Fruit fly (Drosophila melanogaster) whole organism, embryonic: Measurements from ENCODE around the gene cana.
A peak's percentile ranks its signal among the peaks of the same experiment; 100 is the strongest.

Source experiments
- Ada2b ChIP-seq: fragments of 200-800 bp; sonication (Bioruptor generic); IDR thresholded peaks from 2 replicates; pipeline ENCODE4 v1.3.6; 2022; ENCODE audit warnings: missing biosample characterization, missing genetic modification characterization
- B-H2 ChIP-seq: fragments of 200-800 bp; sonication (Bioruptor generic); optimal IDR thresholded peaks from 2 replicates; lab custom pipeline; 2018; ENCODE audit warnings: missing biosample characterization, mild to moderate bottlenecking, missing genetic modification characterization
- CG10209 ChIP-seq: fragments of 200-800 bp; sonication (Bioruptor generic); optimal IDR thresholded peaks from 3 replicates; lab custom pipeline; 2017; ENCODE audit warnings: missing biosample characterization, mild to moderate bottlenecking, missing genetic modification characterization, missing genetic modification reagents
- CG11247 ChIP-seq: fragments of 200-800 bp; sonication (Bioruptor generic); IDR thresholded peaks from 2 replicates; pipeline ENCODE4 v1.3.6; 2022; ENCODE audit warnings: missing biosample characterization, missing genetic modification characterization
- CG14014 ChIP-seq: fragments of 200-800 bp; sonication (Bioruptor generic); IDR thresholded peaks from 2 replicates; pipeline ENCODE4 v1.3.6; 2022; ENCODE audit warnings: missing biosample characterization, missing genetic modification characterization
- CG14050 ChIP-seq: fragments of 200-800 bp; sonication (Bioruptor generic); IDR thresholded peaks from 3 replicates; pipeline ENCODE4 v1.3.6; 2022; ENCODE audit warnings: missing biosample characterization, missing genetic modification characterization
- CG15696 ChIP-seq: fragments of 200-800 bp; sonication (Bioruptor generic); optimal IDR thresholded peaks from 2 replicates; lab custom pipeline; 2019; ENCODE audit warnings: missing biosample characterization, mild to moderate bottlenecking, missing genetic modification characterization, moderate library complexity
- CG16815 ChIP-seq: fragments of 200-800 bp; sonication (Bioruptor generic); optimal IDR thresholded peaks from 3 replicates; lab custom pipeline; 2017; ENCODE audit warnings: missing biosample characterization, mild to moderate bottlenecking, missing genetic modification characterization
- CG16863 ChIP-seq: fragments of 200-800 bp; sonication (Bioruptor generic); optimal IDR thresholded peaks from 3 replicates; lab custom pipeline; 2016; ENCODE audit warnings: missing biosample characterization, missing genetic modification characterization
- CG17912 ChIP-seq: fragments of 200-800 bp; sonication (Bioruptor generic); optimal IDR thresholded peaks from 2 replicates; lab custom pipeline; 2018; ENCODE audit warnings: missing biosample characterization, mild to moderate bottlenecking, missing genetic modification characterization
- CG1792 ChIP-seq: fragments of 200-800 bp; sonication (Bioruptor generic); optimal IDR thresholded peaks from 2 replicates; lab custom pipeline; 2016; ENCODE audit warnings: missing biosample characterization, missing genetic modification characterization
- CG18619 ChIP-seq: fragments of 200-800 bp; sonication (Bioruptor generic); optimal IDR thresholded peaks from 3 replicates; lab custom pipeline; 2017; ENCODE audit warnings: missing biosample characterization, mild to moderate bottlenecking, missing genetic modification characterization
- CG31388 ChIP-seq: fragments of 200-800 bp; sonication (Bioruptor generic); optimal IDR thresholded peaks from 2 replicates; lab custom pipeline; 2016; ENCODE audit warnings: missing biosample characterization, missing genetic modification characterization
- CG5180 ChIP-seq: fragments of 200-800 bp; sonication (Bioruptor generic); optimal IDR thresholded peaks from 3 replicates; lab custom pipeline; 2017; ENCODE audit warnings: missing biosample characterization, missing genetic modification characterization, mild to moderate bottlenecking, moderate library complexity, missing genetic modification reagents
- CG6689 ChIP-seq: fragments of 200-800 bp; sonication (Bioruptor generic); IDR thresholded peaks from 2 replicates; pipeline ENCODE4 v1.3.6; 2022; ENCODE audit warnings: missing biosample characterization, missing genetic modification characterization
- CG6813 ChIP-seq: fragments of 200-800 bp; sonication (Bioruptor generic); optimal IDR thresholded peaks from 2 replicates; lab custom pipeline; 2017; ENCODE audit warnings: missing biosample characterization, missing genetic modification characterization, mild to moderate bottlenecking, moderate library complexity, missing genetic modification reagents
- CG7357 ChIP-seq: fragments of 200-800 bp; sonication (Bioruptor generic); IDR thresholded peaks from 3 replicates; pipeline ENCODE4 v1.3.6; 2022; ENCODE audit warnings: missing biosample characterization, missing genetic modification characterization
- CG7556 ChIP-seq: fragments of 200-800 bp; sonication (Bioruptor generic); optimal IDR thresholded peaks from 2 replicates; lab custom pipeline; 2017; ENCODE audit warnings: missing biosample characterization, mild to moderate bottlenecking, missing genetic modification characterization
- Drgx ChIP-seq: fragments of 200-800 bp; sonication (Bioruptor generic); IDR thresholded peaks from 2 replicates; pipeline ENCODE4 v1.3.6; 2022; ENCODE audit warnings: missing biosample characterization, missing genetic modification characterization
- H2.0 ChIP-seq: fragments of 200-800 bp; sonication (Bioruptor generic); IDR thresholded peaks from 2 replicates; pipeline ENCODE4 v1.3.6; 2022; ENCODE audit warnings: missing biosample characterization, missing genetic modification characterization
- Hey ChIP-seq: fragments of 200-800 bp; sonication (Bioruptor generic); optimal IDR thresholded peaks from 3 replicates; lab custom pipeline; 2018; ENCODE audit warnings: missing biosample characterization, mild to moderate bottlenecking, missing genetic modification characterization
- Lim3 ChIP-seq: fragments of 200-800 bp; sonication (Bioruptor generic); IDR thresholded peaks from 2 replicates; pipeline ENCODE4 v1.3.6; 2022; ENCODE audit warnings: missing biosample characterization, missing genetic modification characterization
- Med ChIP-seq: fragments of 200-800 bp; sonication (Bioruptor generic); peaks from one replicate; lab custom pipeline; 2016; ENCODE audit warnings: missing biosample characterization, missing genetic modification characterization, mild to moderate bottlenecking, inconsistent platforms, moderate library complexity
- Nf-YC ChIP-seq: fragments of 200-800 bp; optimal IDR thresholded peaks from 3 replicates; lab custom pipeline; 2019; ENCODE audit warnings: missing biosample characterization, mild to moderate bottlenecking, missing genetic modification characterization, moderate library complexity
- Optix ChIP-seq: fragments of 200-800 bp; sonication (Bioruptor generic); IDR thresholded peaks from 3 replicates; pipeline ENCODE4 v1.3.6; 2022; ENCODE audit warnings: missing biosample characterization, missing genetic modification characterization
- Pdp1 ChIP-seq, 2 experiments: fragments of 200-800 bp; sonication (Bioruptor generic); optimal IDR thresholded peaks; 3 replicates each; lab custom pipeline; 2016; ENCODE audit warnings: missing biosample characterization in 2 of 2, missing genetic modification characterization in 2 of 2, mild to moderate bottlenecking in 1 of 2, moderate library complexity in 1 of 2
- Ssrp ChIP-seq: fragments of 200-800 bp; sonication (Bioruptor generic); optimal IDR thresholded peaks from 2 replicates; lab custom pipeline; 2018; ENCODE audit warnings: missing biosample characterization, mild to moderate bottlenecking, missing genetic modification characterization, moderate library complexity
- abd-A ChIP-seq: fragments of 200-800 bp; sonication (Bioruptor generic); optimal IDR thresholded peaks from 3 replicates; lab custom pipeline; 2019; ENCODE audit warnings: missing biosample characterization, mild to moderate bottlenecking, missing genetic modification characterization, moderate library complexity
- az2 ChIP-seq: fragments of 200-800 bp; sonication (Bioruptor generic); optimal IDR thresholded peaks from 3 replicates; lab custom pipeline; 2016; ENCODE audit warnings: missing biosample characterization, missing genetic modification characterization
- bcd ChIP-seq: fragments of 200-800 bp; sonication (Bioruptor generic); optimal IDR thresholded peaks from 2 replicates; lab custom pipeline; 2017; ENCODE audit warnings: missing biosample characterization, mild to moderate bottlenecking, missing genetic modification characterization
- cato ChIP-seq: fragments of 200-800 bp; sonication (Bioruptor generic); optimal IDR thresholded peaks from 2 replicates; lab custom pipeline; 2016; ENCODE audit warnings: missing biosample characterization, missing genetic modification characterization, borderline replicate concordance
- cg ChIP-seq: fragments of 200-800 bp; sonication (Bioruptor generic); optimal IDR thresholded peaks from 3 replicates; lab custom pipeline; 2019; ENCODE audit warnings: missing biosample characterization, mild to moderate bottlenecking, missing genetic modification characterization, moderate library complexity
- chinmo ChIP-seq: fragments of 200-800 bp; sonication (Bioruptor generic); IDR thresholded peaks from 4 replicates; pipeline ENCODE4 v1.3.6; 2022; ENCODE audit warnings: missing biosample characterization, missing genetic modification characterization; ENCODE audit not compliant: partially characterized antibody
- crol ChIP-seq: fragments of 200-800 bp; sonication (Bioruptor generic); IDR thresholded peaks from 2 replicates; pipeline ENCODE4 v1.3.6; 2022; ENCODE audit warnings: missing biosample characterization, missing genetic modification characterization
- cwo ChIP-seq: fragments of 200-800 bp; sonication (Bioruptor generic); optimal IDR thresholded peaks from 3 replicates; lab custom pipeline; 2017; ENCODE audit warnings: missing biosample characterization, missing genetic modification characterization, mild to moderate bottlenecking, moderate library complexity, missing genetic modification reagents
- dysf ChIP-seq: fragments of 200-800 bp; sonication (Bioruptor generic); IDR thresholded peaks from 3 replicates; pipeline ENCODE4 v1.3.6; 2022; ENCODE audit warnings: missing biosample characterization, missing genetic modification characterization
- gcm ChIP-seq: fragments of 200-800 bp; sonication (Bioruptor generic); optimal IDR thresholded peaks from 2 replicates; lab custom pipeline; 2019; ENCODE audit warnings: missing biosample characterization, mild to moderate bottlenecking, missing genetic modification characterization, moderate library complexity
- grau ChIP-seq: fragments of 200-800 bp; optimal IDR thresholded peaks from 3 replicates; lab custom pipeline; 2019; ENCODE audit warnings: missing biosample characterization, mild to moderate bottlenecking, missing genetic modification characterization, moderate library complexity
- ken ChIP-seq: fragments of 200-800 bp; sonication (Bioruptor generic); IDR thresholded peaks from 3 replicates; pipeline ENCODE4 v1.3.6; 2022; ENCODE audit warnings: missing biosample characterization, missing genetic modification characterization
- nerfin-1 ChIP-seq: fragments of 200-800 bp; sonication (Bioruptor generic); optimal IDR thresholded peaks from 3 replicates; lab custom pipeline; 2019; ENCODE audit warnings: missing biosample characterization, mild to moderate bottlenecking, missing genetic modification characterization, moderate library complexity
- pb ChIP-seq: fragments of 200-800 bp; sonication (Bioruptor generic); optimal IDR thresholded peaks from 3 replicates; lab custom pipeline; 2016; ENCODE audit warnings: missing biosample characterization, missing genetic modification characterization
- pros ChIP-seq: fragments of 200-800 bp; sonication (Bioruptor generic); optimal IDR thresholded peaks from 3 replicates; lab custom pipeline; 2019; ENCODE audit warnings: missing biosample characterization, mild to moderate bottlenecking, missing genetic modification characterization, moderate library complexity
- rib ChIP-seq: fragments of 200-800 bp; sonication (Bioruptor generic); IDR thresholded peaks from 2 replicates; pipeline ENCODE4 v1.3.6; 2022; ENCODE audit warnings: missing biosample characterization, missing genetic modification characterization
- scrt ChIP-seq: fragments of 200-800 bp; sonication (Bioruptor generic); optimal IDR thresholded peaks from 2 replicates; lab custom pipeline; 2018; ENCODE audit warnings: missing biosample characterization, mild to moderate bottlenecking, missing genetic modification characterization, moderate library complexity
- sd ChIP-seq: fragments of 200-800 bp; sonication (Bioruptor generic); optimal IDR thresholded peaks from 3 replicates; lab custom pipeline; 2018; ENCODE audit warnings: missing biosample characterization, mild to moderate bottlenecking, missing genetic modification characterization, moderate library complexity
- slou ChIP-seq: fragments of 200-800 bp; sonication (Bioruptor generic); optimal IDR thresholded peaks from 3 replicates; lab custom pipeline; 2016; ENCODE audit warnings: missing biosample characterization, missing genetic modification characterization
- vnd ChIP-seq: fragments of 200-800 bp; sonication (Bioruptor generic); IDR thresholded peaks from 3 replicates; pipeline ENCODE4 v1.3.6; 2022; ENCODE audit warnings: missing biosample characterization, missing genetic modification characterization; ENCODE audit not compliant: partially characterized antibody
- z ChIP-seq: fragments of 200-800 bp; sonication (Bioruptor generic); IDR thresholded peaks from 3 replicates; pipeline ENCODE4 v1.3.6; 2022; ENCODE audit warnings: missing biosample characterization, missing genetic modification characterization
- zfh2 ChIP-seq: fragments of 200-800 bp; sonication (Bioruptor generic); optimal IDR thresholded peaks from 2 replicates; lab custom pipeline; 2016; ENCODE audit warnings: missing biosample characterization, missing genetic modification characterization

Gene cana

DNA sequence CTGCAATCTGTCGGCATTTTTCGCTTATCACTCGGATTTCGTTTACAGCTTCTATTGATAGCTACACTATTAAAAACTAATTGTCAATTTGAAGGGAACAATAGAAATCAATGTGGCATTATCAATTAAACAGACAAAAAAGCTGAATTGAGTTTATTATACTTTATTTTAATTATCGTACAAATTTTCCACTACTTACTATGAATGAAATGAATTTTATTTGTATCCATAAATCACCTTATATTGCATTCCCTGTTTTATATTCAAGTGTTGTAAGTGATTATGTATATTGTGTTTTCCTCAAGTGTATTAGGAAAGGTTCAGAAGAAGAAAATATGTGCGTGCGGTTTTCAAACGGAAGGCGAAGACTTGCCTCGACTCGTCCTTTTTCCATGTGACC, 25.7 kb upstream of the cana start (continued):
- TF ChIP-seq az2 (GFP tag; lab: Kevin White, UChicago) (no peak), dysf (GFP tag; lab: Robert Waterston, UW) (no peak), zfh2 (GFP tag; lab: Kevin White, UChicago) (no peak), sd (tag; lab: Kevin White, UChicago) (no peak), CG15696 (tag; lab: Kevin White, UChicago) (no peak), CG7556 (GFP tag; lab: Kevin White, UChicago) (peak; percentile 46), CG10209 (no peak), CG14050 (GFP tag; lab: Robert Waterston, UW) (no peak), chinmo (GFP tag; lab: Robert Waterston, UW) (no peak), Nf-YC (tag; lab: Kevin White, UChicago) (no peak), vnd (GFP tag; lab: Robert Waterston, UW) (no peak), grau (tag; lab: Kevin White, UChicago) (peak; percentile 38), CG14014 (GFP tag; lab: Robert Waterston, UW) (no peak)

dm6 chr2L:11247730-11248129, 21.9 kb upstream of the cana start:
- TF ChIP-seq cato (GFP tag; lab: Kevin White, UChicago) (no peak), Med (GFP tag; lab: Kevin White, UChicago) (peak; percentile 46), Hey (peak; percentile 15), abd-A (peak; percentile 95), gcm (GFP tag; lab: Kevin White, UChicago) (peak; percentile 27), scrt (GFP tag; lab: Kevin White, UChicago) (peak; percentile 38), CG16815 (GFP tag; lab: Kevin White, UChicago) (no peak), cwo (peak; percentile 4), Pdp1 (GFP tag; optimal IDR thresholded peaks at IDR 0.05; lab: Kevin White, UChicago) (peak in 1 of 2 experiments; percentile 4), nerfin-1 (tag; lab: Kevin White, UChicago) (peak; percentile 59), cg (GFP tag; lab: Kevin White, UChicago) (peak; percentile 44), CG1792 (GFP tag; lab: Kevin White, UChicago) (no peak), CG5180 (GFP tag; lab: Kevin White, UChicago) (peak; percentile 48), CG16863 (GFP tag; lab: Kevin White, UChicago) (no peak)
- TF ChIP-seq, all 482 proteins: peak for 10

dm6 chr2L:11249376-11249775, 20.2 kb upstream of the cana start:
- peak; percentile 80 for TF ChIP-seq crol (GFP tag; lab: Robert Waterston, UW)
- no peak for TF ChIP-seq CG31388 (GFP tag; lab: Kevin White, UChicago)
- no peak for TF ChIP-seq CG11247 (GFP tag; lab: Robert Waterston, UW)
- no peak for TF ChIP-seq rib
- TF ChIP-seq B-H2 (GFP tag; lab: Kevin White, UChicago): no peak
- TF ChIP-seq CG6689 (GFP tag; lab: Robert Waterston, UW): no peak
- no peak for TF ChIP-seq CG6813 (GFP tag; lab: Kevin White, UChicago)
- TF ChIP-seq slou (GFP tag; lab: Kevin White, UChicago): no peak
- TF ChIP-seq z: no peak
- TF ChIP-seq CG17912 (GFP tag; lab: Kevin White, UChicago): no peak
- TF ChIP-seq ken (GFP tag; lab: Robert Waterston, UW): no peak
- no peak for TF ChIP-seq CG10209
- TF ChIP-seq CG7357 (GFP tag; lab: Robert Waterston, UW): no peak
- 0 out of 3 replicates have a peak, but pooled peaks have one; percentile 21 for TF ChIP-seq Optix
- TF ChIP-seq bcd (GFP tag; lab: Kevin White, UChicago): no peak
- TF ChIP-seq Drgx (GFP tag; lab: Robert Waterston, UW): no peak
- TF ChIP-seq pb (GFP tag; lab: Kevin White, UChicago): no peak
- TF ChIP-seq Lim3 (GFP tag; lab: Robert Waterston, UW): no peak
- no peak for TF ChIP-seq Ada2b (GFP tag; lab: Robert Waterston, UW)
- TF ChIP-seq Ssrp (tag; lab: Kevin White, UChicago): no peak
- no peak for TF ChIP-seq CG18619 (GFP tag; lab: Kevin White, UChicago)
- TF ChIP-seq H2.0: no peak
- peak; percentile 35 for TF ChIP-seq pros (GFP tag; lab: Kevin White, UChicago)
